Fruit fly (Drosophila melanogaster): ENCODE results near the gene Pfdn4.
A peak's percentile ranks its signal among the peaks of the same experiment; 100 is the strongest.

DNA sequence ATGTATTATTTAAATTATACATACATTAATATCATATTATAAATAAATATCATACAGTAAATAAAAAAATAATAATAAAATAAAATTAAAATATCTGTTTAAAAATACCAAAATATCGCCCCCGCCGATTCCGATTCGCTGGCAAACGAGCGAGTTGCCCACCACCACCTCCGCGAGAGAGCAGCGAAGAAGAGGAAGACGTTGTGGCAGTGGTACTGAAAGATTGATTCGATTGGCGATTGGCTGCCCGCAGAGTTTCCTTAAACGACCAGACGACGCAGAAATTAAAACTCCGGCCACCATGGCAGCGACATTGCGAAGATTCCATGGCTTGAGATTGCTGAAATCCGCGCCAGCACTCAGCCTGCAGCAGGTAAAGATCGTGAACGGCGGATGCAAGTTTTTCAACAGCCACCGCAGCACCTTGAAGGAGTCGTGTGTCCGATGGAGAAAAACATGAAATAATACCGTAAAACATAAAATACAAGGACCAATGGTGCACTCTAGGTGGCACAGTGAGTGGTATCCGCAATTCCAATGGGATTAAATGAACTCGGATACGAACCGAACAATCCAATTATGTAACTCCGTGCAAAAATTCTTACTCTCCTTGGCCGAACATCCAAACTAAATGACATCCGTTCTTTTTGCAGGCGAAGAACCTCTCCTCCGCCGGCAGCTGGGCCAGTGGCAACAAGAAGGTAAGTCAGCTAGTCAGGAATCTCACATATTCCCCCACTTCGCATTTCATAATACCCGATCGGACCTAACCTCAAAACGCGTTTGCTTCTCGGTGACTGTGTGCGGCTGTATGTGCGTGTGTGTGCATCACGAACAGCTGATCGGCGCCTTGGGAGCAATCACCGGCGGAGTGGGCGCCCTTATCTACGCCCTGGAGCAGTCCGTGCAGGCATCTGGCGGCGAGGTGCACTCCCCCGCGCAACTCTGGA, 7.5 kb downstream of the Pfdn4 start, which contains the start of gene Cyt-c1:
- TF ChIP-seq cic (GFP tag; optimal IDR thresholded peaks at IDR 0.05) (no peak), cnc (optimal IDR thresholded peaks at IDR 0.05) (no peak), CG14711 (tag; optimal IDR thresholded peaks at IDR 0.05) (peak; percentile 19), bab1 (GFP tag; optimal IDR thresholded peaks at IDR 0.05) (no peak)

Measured in whole organism, adult.